Worm (Caenorhabditis elegans): ENCODE data around the gene C49C3.11.
"Not testable (repeated sequence)": the region's sequence is repeated elsewhere in the genome, so short reads cannot be mapped to it uniquely, and the experiment has no call there.

DNA sequence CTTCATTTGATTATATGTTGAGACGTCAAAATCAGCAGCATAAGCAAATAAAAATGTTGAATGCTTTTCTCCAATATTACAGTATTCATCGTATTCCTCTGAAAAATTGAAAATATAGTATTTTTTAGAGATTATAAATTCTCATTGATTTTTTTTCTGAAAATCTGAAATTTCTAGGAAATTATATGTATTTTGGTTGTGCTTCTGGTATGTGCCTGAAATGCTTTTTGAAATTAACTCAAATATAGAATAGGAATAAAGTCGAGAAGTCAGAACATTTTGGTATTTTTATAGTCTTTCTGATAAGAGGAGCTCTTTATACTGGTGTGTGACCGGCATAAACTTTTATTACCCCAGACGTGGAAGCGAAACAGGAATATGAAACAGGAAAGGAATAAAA is 36.4 kb upstream of the C49C3.11 start, which contains the start of gene T28F3.8:
- TF ChIP-seq tbx-11 (GFP tag; IDR thresholded peaks at IDR 0.05); ama-1 (optimal IDR thresholded peaks at IDR 0.05): not testable (repeated sequence)
